Worm (Caenorhabditis elegans) whole organism, late embryonic: ENCODE results near the gene ftt-2.

Source experiments
- C38D4.7 ChIP-seq: fragments of 200-800 bp; sonication (Bioruptor generic); optimal IDR thresholded peaks from 2 replicates; lab custom pipeline; 2018; ENCODE audit warnings: mild to moderate bottlenecking, missing genetic modification characterization, moderate library complexity, missing compliant biosample characterization
- F13H6.1 ChIP-seq: sonication (generic microtip); optimal IDR thresholded peaks from 2 replicates; lab custom pipeline; 2016; ENCODE audit warnings: missing genetic modification characterization, missing compliant biosample characterization
- K02D7.2 ChIP-seq: sonication (generic microtip); optimal IDR thresholded peaks from 2 replicates; lab custom pipeline; 2017; ENCODE audit warnings: mild to moderate bottlenecking, missing genetic modification characterization, missing compliant biosample characterization
- T23F11.4 ChIP-seq: fragments of 200-800 bp; sonication (Bioruptor generic); optimal IDR thresholded peaks from 2 replicates; lab custom pipeline; 2018; ENCODE audit warnings: mild to moderate bottlenecking, missing genetic modification characterization, missing compliant biosample characterization
- Y22D7AL.16 ChIP-seq: sonication (generic microtip); optimal IDR thresholded peaks from 2 replicates; lab custom pipeline; 2016; ENCODE audit warnings: missing genetic modification characterization, missing compliant biosample characterization
- ama-1 ChIP-seq: fragments of 150-350 bp; optimal IDR thresholded peaks from 2 replicates; lab custom pipeline; 2014
- ceh-14 ChIP-seq: sonication (generic microtip); optimal IDR thresholded peaks from 2 replicates; lab custom pipeline; 2016; ENCODE audit warnings: missing genotype, missing genetic modification characterization, missing compliant biosample characterization
- ceh-18 ChIP-seq: sonication (generic microtip); optimal IDR thresholded peaks from 2 replicates; lab custom pipeline; 2016; ENCODE audit warnings: missing genetic modification characterization, missing compliant biosample characterization
- ceh-19 ChIP-seq: fragments of 200-800 bp; sonication (Bioruptor generic); optimal IDR thresholded peaks from 2 replicates; lab custom pipeline; 2018; ENCODE audit warnings: mild to moderate bottlenecking, missing genetic modification characterization, missing compliant biosample characterization
- ceh-22 ChIP-seq: sonication (generic microtip); optimal IDR thresholded peaks from 2 replicates; lab custom pipeline; 2017; ENCODE audit warnings: missing biosample characterization, missing genetic modification characterization
- ceh-30 ChIP-seq: fragments of 150-350 bp; optimal IDR thresholded peaks from 2 replicates; lab custom pipeline; 2014; ENCODE audit warnings: missing biosample characterization, missing genetic modification characterization
- ceh-31 ChIP-seq: sonication (generic microtip); optimal IDR thresholded peaks from 2 replicates; lab custom pipeline; 2016; ENCODE audit warnings: missing genetic modification characterization, missing compliant biosample characterization
- ceh-34 ChIP-seq: sonication (generic microtip); optimal IDR thresholded peaks from 2 replicates; lab custom pipeline; 2016; ENCODE audit warnings: mild to moderate bottlenecking, missing genetic modification characterization, missing compliant biosample characterization
- ceh-45 ChIP-seq: fragments of 200-800 bp; sonication (Bioruptor generic); IDR thresholded peaks from 2 replicates; pipeline ENCODE4 v1.3.6; 2022; ENCODE audit warnings: missing genetic modification reagents, missing genetic modification characterization, missing compliant biosample characterization
- ceh-48 ChIP-seq: sonication (generic microtip); optimal IDR thresholded peaks from 2 replicates; lab custom pipeline; 2016; ENCODE audit warnings: missing genetic modification characterization, inconsistent platforms, missing compliant biosample characterization
- che-1 ChIP-seq: sonication (generic microtip); optimal IDR thresholded peaks from 2 replicates; lab custom pipeline; 2016; ENCODE audit warnings: mild to moderate bottlenecking, missing genetic modification characterization, missing compliant biosample characterization
- dve-1 ChIP-seq: sonication (generic microtip); optimal IDR thresholded peaks from 2 replicates; lab custom pipeline; 2017; ENCODE audit warnings: antibody characterized with exemption, mild to moderate bottlenecking, missing genetic modification characterization, missing compliant biosample characterization
- elt-2 ChIP-seq: sonication (generic microtip); optimal IDR thresholded peaks from 2 replicates; lab custom pipeline; 2016; ENCODE audit warnings: missing genetic modification reagents, missing genetic modification characterization, missing compliant biosample characterization
- ets-4 ChIP-seq: sonication (generic microtip); optimal IDR thresholded peaks from 2 replicates; lab custom pipeline; 2016; ENCODE audit warnings: missing genetic modification characterization, missing compliant biosample characterization
- eyg-1 ChIP-seq: sonication (generic microtip); optimal IDR thresholded peaks from 2 replicates; lab custom pipeline; 2016; ENCODE audit warnings: missing genotype, missing genetic modification characterization, missing compliant biosample characterization
- gmeb-2 ChIP-seq: sonication (generic microtip); optimal IDR thresholded peaks from 2 replicates; lab custom pipeline; 2016; ENCODE audit warnings: missing genetic modification characterization, inconsistent platforms, missing compliant biosample characterization
- hlh-6 ChIP-seq: sonication (generic microtip); optimal IDR thresholded peaks from 2 replicates; lab custom pipeline; 2016; ENCODE audit warnings: missing genotype, missing genetic modification characterization, missing compliant biosample characterization
- hlh-8 ChIP-seq: sonication (generic microtip); optimal IDR thresholded peaks from 2 replicates; lab custom pipeline; 2016; ENCODE audit warnings: missing genotype, missing genetic modification characterization, missing compliant biosample characterization
- lim-6 ChIP-seq: sonication (generic microtip); optimal IDR thresholded peaks from 2 replicates; lab custom pipeline; 2016; ENCODE audit warnings: missing genetic modification characterization, missing compliant biosample characterization
- lin-11 ChIP-seq: fragments of 200-800 bp; sonication (Bioruptor generic); optimal IDR thresholded peaks from 2 replicates; lab custom pipeline; 2018; ENCODE audit warnings: mild to moderate bottlenecking, missing genetic modification characterization, missing compliant biosample characterization
- madf-2 ChIP-seq: sonication (generic microtip); optimal IDR thresholded peaks from 2 replicates; lab custom pipeline; 2017; ENCODE audit warnings: missing genetic modification characterization, missing compliant biosample characterization
- mec-3 ChIP-seq: sonication (generic microtip); optimal IDR thresholded peaks from 2 replicates; lab custom pipeline; 2016; ENCODE audit warnings: borderline replicate concordance, missing genetic modification characterization, missing compliant biosample characterization
- nhr-11 ChIP-seq: fragments of 150-350 bp; optimal IDR thresholded peaks from 2 replicates; lab custom pipeline; 2014; ENCODE audit warnings: missing biosample characterization, missing genetic modification characterization
- nhr-232 ChIP-seq: sonication (generic microtip); optimal IDR thresholded peaks from 2 replicates; lab custom pipeline; 2016; ENCODE audit warnings: missing genetic modification characterization, missing compliant biosample characterization
- odd-2 ChIP-seq: sonication (generic microtip); optimal IDR thresholded peaks from 2 replicates; lab custom pipeline; 2017; ENCODE audit warnings: antibody characterized with exemption, mild to moderate bottlenecking, missing genetic modification characterization, missing compliant biosample characterization
- pat-9 ChIP-seq: fragments of 200-800 bp; sonication (Bioruptor generic); optimal IDR thresholded peaks from 2 replicates; lab custom pipeline; 2018; ENCODE audit warnings: mild to moderate bottlenecking, missing genetic modification characterization, moderate library complexity, missing compliant biosample characterization
- pha-2 ChIP-seq: sonication (generic microtip); optimal IDR thresholded peaks from 2 replicates; lab custom pipeline; 2017; ENCODE audit warnings: mild to moderate bottlenecking, missing genetic modification characterization, missing compliant biosample characterization
- pha-4 ChIP-seq: fragments of 150-350 bp; optimal IDR thresholded peaks from 2 replicates; lab custom pipeline; 2018; ENCODE audit warnings: missing biosample characterization, missing genetic modification reagents, missing genetic modification characterization
- pqm-1 ChIP-seq: sonication (generic microtip); optimal IDR thresholded peaks from 2 replicates; lab custom pipeline; 2016; ENCODE audit warnings: missing genetic modification characterization, missing compliant biosample characterization
- pros-1 ChIP-seq: fragments of 150-350 bp; optimal IDR thresholded peaks from 2 replicates; lab custom pipeline; 2014; ENCODE audit warnings: missing biosample characterization, missing genetic modification reagents, missing genetic modification characterization
- rnt-1 ChIP-seq: sonication (generic microtip); optimal IDR thresholded peaks from 2 replicates; lab custom pipeline; 2016; ENCODE audit warnings: missing genetic modification characterization, missing compliant biosample characterization
- sdc-2 ChIP-seq: sonication (generic microtip); optimal IDR thresholded peaks from 2 replicates; lab custom pipeline; 2016; ENCODE audit warnings: missing genotype, missing genetic modification characterization, missing compliant biosample characterization
- sox-2 ChIP-seq: fragments of 200-800 bp; sonication (Bioruptor generic); IDR thresholded peaks from 2 replicates; pipeline ENCODE4 v1.3.6; 2022; ENCODE audit warnings: missing genetic modification reagents, missing genetic modification characterization, missing compliant biosample characterization
- sox-4 ChIP-seq: sonication (generic microtip); optimal IDR thresholded peaks from 2 replicates; lab custom pipeline; 2017; ENCODE audit warnings: mild to moderate bottlenecking, missing genetic modification characterization, inconsistent platforms, missing compliant biosample characterization
- syd-9 ChIP-seq: sonication (generic microtip); optimal IDR thresholded peaks from 2 replicates; lab custom pipeline; 2016; ENCODE audit warnings: mild to moderate bottlenecking, missing genetic modification characterization, moderate library complexity, missing compliant biosample characterization
- tbx-2 ChIP-seq: sonication (generic microtip); optimal IDR thresholded peaks from 2 replicates; lab custom pipeline; 2016; ENCODE audit warnings: missing genetic modification characterization, missing compliant biosample characterization
- tbx-7 ChIP-seq: sonication (generic microtip); optimal IDR thresholded peaks from 2 replicates; lab custom pipeline; 2016; ENCODE audit warnings: missing genotype, missing genetic modification characterization, missing compliant biosample characterization
- unc-42 ChIP-seq: sonication (generic microtip); optimal IDR thresholded peaks from 2 replicates; lab custom pipeline; 2016; ENCODE audit warnings: missing genotype, missing genetic modification characterization, missing compliant biosample characterization

Gene ftt-2

DNA sequence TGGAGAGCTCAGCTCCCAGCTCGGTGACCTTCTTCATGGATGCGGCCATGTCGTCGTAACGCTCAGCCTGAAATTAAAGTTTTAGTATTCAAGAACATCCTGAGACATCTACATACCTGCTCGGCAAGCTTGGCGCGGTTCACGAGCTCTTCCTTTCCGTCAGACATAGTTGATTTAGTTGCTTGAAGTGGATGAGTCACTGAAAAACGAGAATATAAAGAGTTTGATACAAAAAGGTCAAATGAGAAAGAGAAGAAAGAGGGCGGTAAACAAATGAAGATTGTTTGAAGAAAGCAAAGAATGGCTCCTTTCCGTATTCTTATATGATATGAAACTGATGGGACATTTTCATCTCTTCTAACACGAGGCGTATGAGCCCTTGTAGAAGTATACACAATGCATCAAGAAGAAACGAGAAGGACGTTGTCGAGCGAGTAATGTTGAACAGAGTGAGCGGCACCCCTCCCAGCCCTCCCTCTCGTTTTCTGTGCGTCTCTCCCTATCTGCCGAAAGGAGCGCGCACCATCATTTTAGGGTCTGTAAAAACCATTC is at the start of gene ftt-2:
TSS of gene ftt-2 (minus strand) at position 206 of the 552 bp plus-strand sequence.
- no peak for TF ChIP-seq ceh-48 (tag; lab: Kevin White, UChicago)
- TF ChIP-seq ama-1 (lab: Kevin White, UChicago) = peak; percentile 5

DNA sequence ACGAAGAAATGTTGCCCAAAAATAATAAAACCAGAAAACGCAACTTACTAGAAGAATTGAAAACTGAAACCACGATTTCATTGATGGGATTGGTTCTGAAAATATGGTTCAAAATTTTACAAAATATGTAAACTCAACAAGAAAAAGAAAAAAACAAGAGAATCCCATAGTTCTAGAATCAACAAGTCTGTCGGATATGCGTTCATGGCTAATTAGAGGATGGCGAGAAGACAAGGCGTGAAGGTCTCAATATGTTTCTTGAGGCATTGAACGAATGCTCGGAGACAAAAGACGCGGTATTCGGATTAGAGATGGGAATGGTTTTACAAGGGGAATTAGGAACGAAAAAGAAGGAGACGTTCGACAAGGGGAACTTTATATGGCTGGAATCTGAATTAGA is 45.5 kb upstream of the ftt-2 start, which contains the start of gene cutl-11:
TSS of gene cutl-11 (minus strand) at position 101 of the 400 bp plus-strand sequence.
- TF ChIP-seq pros-1 (tag; lab: Kevin White, UChicago) (no peak), ceh-30 (tag; lab: Kevin White, UChicago) (no peak), Y22D7AL.16 (tag; lab: Kevin White, UChicago) (no peak), nhr-232 (tag; lab: Kevin White, UChicago) (no peak), hlh-6 (no peak), gmeb-2 (tag; lab: Kevin White, UChicago) (no peak), lim-6 (no peak), nhr-11 (tag; lab: Kevin White, UChicago) (no peak), ceh-34 (tag; lab: Kevin White, UChicago) (no peak)
- TF ChIP-seq, all 69 proteins: peak for 0

DNA sequence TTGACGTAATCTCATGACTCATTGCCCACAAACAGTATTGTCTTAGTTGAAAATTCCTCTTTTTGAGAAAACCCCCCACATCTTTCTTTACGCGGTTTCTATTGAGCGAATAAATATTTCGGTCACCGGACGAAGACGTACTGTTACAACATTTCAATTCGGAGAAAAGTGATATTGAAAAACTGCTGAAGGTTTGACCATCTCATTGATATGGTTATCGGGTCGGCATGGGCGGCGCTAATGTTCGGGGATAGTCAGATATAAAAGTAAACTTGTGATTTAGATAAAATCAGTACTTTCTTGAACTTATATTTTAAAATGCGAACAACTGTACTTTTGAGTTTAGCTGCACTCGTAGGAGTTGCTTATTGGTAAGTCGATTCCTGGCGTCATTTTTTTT is 41.9 kb upstream of the ftt-2 start, which contains the start of gene T04F8.8:
TSS of gene T04F8.8 (plus strand) at position 301 of the 400 bp plus-strand sequence.
- TF ChIP-seq hlh-8 (no peak), syd-9 (tag; lab: Kevin White, UChicago) (no peak), rnt-1 (tag; lab: Kevin White, UChicago) (no peak), dve-1 (tag; lab: Kevin White, UChicago) (no peak), tbx-7 (tag; lab: Kevin White, UChicago) (no peak), sox-2 (GFP tag; lab: Robert Waterston, UW) (no peak), pha-4 (no peak), unc-42 (tag; lab: Kevin White, UChicago) (no peak), mec-3 (tag; lab: Kevin White, UChicago) (no peak), F13H6.1 (tag; lab: Kevin White, UChicago) (no peak), elt-2 (tag; lab: Kevin White, UChicago) (no peak), eyg-1 (tag; lab: Kevin White, UChicago) (no peak), odd-2 (tag; lab: Kevin White, UChicago) (no peak), gmeb-2 (tag; lab: Kevin White, UChicago) (no peak), ceh-45 (GFP tag; lab: Robert Waterston, UW) (no peak), ets-4 (no peak), C38D4.7 (GFP tag; lab: Kevin White, UChicago) (no peak), pros-1 (tag; lab: Kevin White, UChicago) (no peak), pha-2 (tag; lab: Kevin White, UChicago) (no peak), che-1 (tag; lab: Kevin White, UChicago) (no peak)

DNA sequence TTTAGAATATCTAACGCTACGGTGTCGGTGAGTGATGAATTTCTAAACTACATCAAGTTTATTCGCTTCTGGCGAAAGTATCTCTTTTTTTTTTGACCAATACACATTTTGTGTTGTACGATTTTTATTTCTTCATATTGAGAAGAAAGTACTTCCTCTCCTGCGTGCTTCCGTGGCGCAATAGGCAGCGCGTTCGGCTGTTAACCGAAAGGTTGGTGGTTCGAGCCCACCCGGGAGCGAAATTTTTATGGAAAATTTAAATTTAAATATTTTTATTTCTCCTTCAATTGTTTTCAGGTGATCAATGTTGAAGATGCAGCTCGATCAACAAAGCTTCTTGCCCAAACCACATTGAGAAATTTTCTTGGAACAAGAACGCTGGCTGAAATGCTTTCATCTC is 40.3 kb upstream of the ftt-2 start:
- TF ChIP-seq rnt-1 (tag; lab: Kevin White, UChicago) (no peak), mec-3 (tag; lab: Kevin White, UChicago) (no peak), pqm-1 (no peak), ceh-45 (GFP tag; lab: Robert Waterston, UW) (no peak), ceh-22 (tag; lab: Kevin White, UChicago) (no peak), madf-2 (tag; lab: Kevin White, UChicago) (no peak), elt-2 (tag; lab: Kevin White, UChicago) (peak; percentile 24)

DNA sequence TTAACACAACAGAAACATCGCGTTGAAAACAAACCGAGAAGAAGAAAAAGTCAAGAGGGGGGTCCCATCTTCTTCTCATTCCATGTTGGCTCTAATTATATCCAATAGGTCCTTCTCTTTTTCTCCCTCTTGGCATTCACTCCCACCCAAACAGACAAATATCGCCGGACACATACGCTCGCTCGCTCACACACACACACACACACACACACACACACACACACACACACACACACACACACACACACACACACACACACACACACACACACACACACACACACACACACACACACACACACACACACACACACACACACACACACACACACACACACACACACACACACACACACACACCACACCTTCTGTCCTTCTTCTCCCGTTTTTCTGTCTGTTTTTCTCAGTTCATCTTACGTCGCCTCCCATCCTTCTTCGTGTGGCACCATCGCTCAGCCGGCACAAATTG is 38.6 kb upstream of the ftt-2 start, which contains the start of gene sto-4:
TSS of gene sto-4 (plus strand) at position 360 of the 469 bp plus-strand sequence.
- TF ChIP-seq pat-9 (tag; lab: Kevin White, UChicago) (peak; percentile 78), unc-42 (tag; lab: Kevin White, UChicago) (peak; percentile 77), elt-2 (tag; lab: Kevin White, UChicago) (peak; percentile 48), ceh-31 (peak; percentile 68), T23F11.4 (GFP tag; lab: Kevin White, UChicago) (peak; percentile 67), sdc-2 (tag; lab: Kevin White, UChicago) (peak; percentile 32), ceh-18 (peak; percentile 67), ceh-19 (peak; percentile 87), che-1 (tag; lab: Kevin White, UChicago) (peak; percentile 69), tbx-2 (tag; lab: Kevin White, UChicago) (peak; percentile 72), Y22D7AL.16 (tag; lab: Kevin White, UChicago) (peak; percentile 61), C38D4.7 (GFP tag; lab: Kevin White, UChicago) (peak; percentile 71), lin-11 (tag; lab: Kevin White, UChicago) (peak; percentile 55), hlh-8 (peak; percentile 8), pha-2 (tag; lab: Kevin White, UChicago) (peak; percentile 67), ceh-14 (tag; lab: Kevin White, UChicago) (peak; percentile 58), sox-4 (tag; lab: Kevin White, UChicago) (peak; percentile 53), rnt-1 (tag; lab: Kevin White, UChicago) (peak; percentile 0), K02D7.2 (tag; lab: Kevin White, UChicago) (peak; percentile 66)
